Fruit fly (Drosophila melanogaster) whole organism, embryonic: Measurements from ENCODE around the gene CG13829.
A peak's percentile ranks its signal among the peaks of the same experiment; 100 is the strongest.

Experiments
- Bgb ChIP-seq: fragments of 200-800 bp; sonication (Bioruptor generic); IDR thresholded peaks from 2 replicates; pipeline ENCODE4 v1.3.6; 2022; ENCODE audit warnings: missing biosample characterization, missing genetic modification characterization; ENCODE audit not compliant: partially characterized antibody
- CG1024 ChIP-seq: fragments of 200-800 bp; sonication (Bioruptor generic); IDR thresholded peaks from 2 replicates; pipeline ENCODE4 v1.3.6; 2022; ENCODE audit warnings: missing biosample characterization, missing genetic modification characterization
- CG11093 ChIP-seq: fragments of 200-800 bp; sonication (Bioruptor generic); IDR thresholded peaks from 3 replicates; pipeline ENCODE4 v1.3.6; 2022; ENCODE audit warnings: missing biosample characterization, missing genetic modification characterization
- CG12942 ChIP-seq: fragments of 200-800 bp; sonication (Bioruptor generic); optimal IDR thresholded peaks from 3 replicates; lab custom pipeline; 2016; ENCODE audit warnings: missing biosample characterization, missing genetic modification characterization
- CG15269 ChIP-seq: fragments of 200-800 bp; sonication (Bioruptor generic); optimal IDR thresholded peaks from 2 replicates; lab custom pipeline; 2018; ENCODE audit warnings: missing biosample characterization, mild to moderate bottlenecking, missing genetic modification characterization, moderate library complexity
- CG1603 ChIP-seq: fragments of 200-800 bp; sonication (Bioruptor generic); optimal IDR thresholded peaks from 2 replicates; lab custom pipeline; 2019; ENCODE audit warnings: missing biosample characterization, mild to moderate bottlenecking, missing genetic modification characterization, moderate library complexity
- CG16813 ChIP-seq: fragments of 200-800 bp; sonication (Bioruptor generic); IDR thresholded peaks from 3 replicates; pipeline ENCODE4 v1.3.6; 2022; ENCODE audit warnings: missing biosample characterization, missing genetic modification characterization; ENCODE audit not compliant: partially characterized antibody
- CG17359 ChIP-seq: fragments of 200-800 bp; sonication (Bioruptor generic); optimal IDR thresholded peaks from 3 replicates; lab custom pipeline; 2018; ENCODE audit warnings: missing biosample characterization, mild to moderate bottlenecking, missing genetic modification characterization, moderate library complexity
- CG17385 ChIP-seq: fragments of 200-800 bp; sonication (Bioruptor generic); optimal IDR thresholded peaks from 3 replicates; lab custom pipeline; 2018; ENCODE audit warnings: missing biosample characterization, mild to moderate bottlenecking, missing genetic modification characterization
- CG17829 ChIP-seq: fragments of 200-800 bp; optimal IDR thresholded peaks from 2 replicates; lab custom pipeline; 2019; ENCODE audit warnings: missing biosample characterization, mild to moderate bottlenecking, missing genetic modification characterization, moderate library complexity
- CG1832 ChIP-seq: fragments of 200-800 bp; sonication (Bioruptor generic); optimal IDR thresholded peaks from 2 replicates; lab custom pipeline; 2017; ENCODE audit warnings: missing biosample characterization, mild to moderate bottlenecking, missing genetic modification characterization, inconsistent platforms
- CG18619 ChIP-seq: fragments of 200-800 bp; sonication (Bioruptor generic); optimal IDR thresholded peaks from 3 replicates; lab custom pipeline; 2017; ENCODE audit warnings: missing biosample characterization, mild to moderate bottlenecking, missing genetic modification characterization
- CG4854 ChIP-seq: fragments of 200-800 bp; sonication (Bioruptor generic); optimal IDR thresholded peaks from 2 replicates; lab custom pipeline; 2016; ENCODE audit warnings: missing biosample characterization, missing genetic modification characterization, inconsistent platforms
- CG6175 ChIP-seq: fragments of 200-800 bp; sonication (Bioruptor generic); IDR thresholded peaks from 3 replicates; pipeline ENCODE4 v1.3.6; 2022; ENCODE audit warnings: missing biosample characterization, missing genetic modification characterization
- CG7745 ChIP-seq: fragments of 200-800 bp; sonication (Bioruptor generic); optimal IDR thresholded peaks from 2 replicates; lab custom pipeline; 2018; ENCODE audit warnings: missing biosample characterization, mild to moderate bottlenecking, missing genetic modification characterization, moderate library complexity
- CG8388 ChIP-seq: fragments of 200-800 bp; sonication (Bioruptor generic); optimal IDR thresholded peaks from 2 replicates; lab custom pipeline; 2019; ENCODE audit warnings: missing biosample characterization, mild to moderate bottlenecking, missing genetic modification characterization, moderate library complexity
- CG9609 ChIP-seq: fragments of 200-800 bp; sonication (Bioruptor generic); optimal IDR thresholded peaks from 3 replicates; lab custom pipeline; 2016; ENCODE audit warnings: missing biosample characterization, missing genetic modification characterization
- Camta ChIP-seq: fragments of 200-800 bp; sonication (Bioruptor generic); optimal IDR thresholded peaks from 2 replicates; lab custom pipeline; 2016; ENCODE audit warnings: missing biosample characterization, missing genetic modification characterization
- Dad ChIP-seq: fragments of 200-800 bp; sonication (Bioruptor generic); optimal IDR thresholded peaks from 3 replicates; lab custom pipeline; 2016; ENCODE audit warnings: missing biosample characterization, missing genetic modification characterization
- Deaf1 ChIP-seq: fragments of 200-800 bp; optimal IDR thresholded peaks from 3 replicates; lab custom pipeline; 2019; ENCODE audit warnings: missing biosample characterization, mild to moderate bottlenecking, missing genetic modification characterization, moderate library complexity
- Dfd ChIP-seq, 2 experiments: fragments of >200 bp; optimal IDR thresholded peaks; 2 replicates each; lab custom pipeline; 2017; ENCODE audit warnings: missing biosample characterization in 2 of 2, missing genetic modification characterization in 2 of 2
- HLHmδ ChIP-seq: fragments of 200-800 bp; sonication (Bioruptor generic); optimal IDR thresholded peaks from 2 replicates; lab custom pipeline; 2018; ENCODE audit warnings: missing biosample characterization, mild to moderate bottlenecking, missing genetic modification characterization, moderate library complexity
- HmgD ChIP-seq: fragments of 200-800 bp; sonication (Bioruptor generic); optimal IDR thresholded peaks from 3 replicates; lab custom pipeline; 2016; ENCODE audit warnings: missing biosample characterization, missing genetic modification characterization
- Hmr ChIP-seq: fragments of 200-800 bp; sonication (Bioruptor generic); optimal IDR thresholded peaks from 3 replicates; lab custom pipeline; 2017; ENCODE audit warnings: mild to moderate bottlenecking, missing biosample characterization, missing genetic modification reagents, missing genetic modification characterization
- Lpt ChIP-seq: fragments of >200 bp; optimal IDR thresholded peaks from 2 replicates; lab custom pipeline; 2018; ENCODE audit warnings: missing biosample characterization, missing genetic modification characterization
- MTF-1 ChIP-seq: fragments of 200-800 bp; sonication (Bioruptor generic); optimal IDR thresholded peaks from 2 replicates; lab custom pipeline; 2018; ENCODE audit warnings: missing biosample characterization, mild to moderate bottlenecking, missing genetic modification characterization, borderline replicate concordance
- Med ChIP-seq: fragments of 200-800 bp; sonication (Bioruptor generic); peaks from one replicate; lab custom pipeline; 2016; ENCODE audit warnings: missing biosample characterization, missing genetic modification characterization, mild to moderate bottlenecking, inconsistent platforms, moderate library complexity
- Mes4 ChIP-seq: fragments of 200-800 bp; sonication (Bioruptor generic); optimal IDR thresholded peaks from 2 replicates; lab custom pipeline; 2016; ENCODE audit warnings: missing biosample characterization, missing genetic modification characterization
- Xrp1 ChIP-seq: fragments of 200-800 bp; sonication (Bioruptor generic); IDR thresholded peaks from 2 replicates; pipeline ENCODE4 v1.3.6; 2022; ENCODE audit warnings: missing biosample characterization, missing genetic modification characterization
- az2 ChIP-seq: fragments of 200-800 bp; sonication (Bioruptor generic); optimal IDR thresholded peaks from 3 replicates; lab custom pipeline; 2016; ENCODE audit warnings: missing biosample characterization, missing genetic modification characterization
- cad ChIP-seq: fragments of >200 bp; optimal IDR thresholded peaks from 2 replicates; lab custom pipeline; 2017; ENCODE audit warnings: missing biosample characterization, missing genetic modification characterization
- cwo ChIP-seq: fragments of 200-800 bp; sonication (Bioruptor generic); optimal IDR thresholded peaks from 3 replicates; lab custom pipeline; 2017; ENCODE audit warnings: missing biosample characterization, missing genetic modification characterization, mild to moderate bottlenecking, moderate library complexity, missing genetic modification reagents
- danr ChIP-seq: fragments of 200-800 bp; sonication (Bioruptor generic); IDR thresholded peaks from 2 replicates; pipeline ENCODE4 v1.3.6; 2022; ENCODE audit warnings: missing biosample characterization, missing genetic modification characterization
- ems ChIP-seq: fragments of 200-800 bp; sonication (Bioruptor generic); optimal IDR thresholded peaks from 3 replicates; lab custom pipeline; 2016; ENCODE audit warnings: missing biosample characterization, missing genetic modification characterization
- exex ChIP-seq: fragments of 200-800 bp; sonication (Bioruptor generic); optimal IDR thresholded peaks from 4 replicates; lab custom pipeline; 2018; ENCODE audit warnings: missing biosample characterization, mild to moderate bottlenecking, missing genetic modification characterization, moderate library complexity
- gfzf ChIP-seq: fragments of 200-800 bp; sonication (Bioruptor generic); optimal IDR thresholded peaks from 2 replicates; lab custom pipeline; 2016; ENCODE audit warnings: missing biosample characterization, mild to moderate bottlenecking, missing genetic modification characterization, moderate library complexity
- ind ChIP-seq: fragments of 200-800 bp; sonication (Bioruptor generic); optimal IDR thresholded peaks from 3 replicates; lab custom pipeline; 2016; ENCODE audit warnings: missing biosample characterization, missing genetic modification characterization
- insv ChIP-seq, 2 experiments: fragments of 200-800 bp; sonication (Bioruptor generic); optimal IDR thresholded peaks; 3 replicates each; lab custom pipeline; 2016 to 2018; ENCODE audit warnings: missing biosample characterization in 2 of 2, missing genetic modification characterization in 2 of 2
- inv ChIP-seq: fragments of 200-800 bp; sonication (Bioruptor generic); IDR thresholded peaks from 2 replicates; pipeline ENCODE4 v1.3.6; 2022; ENCODE audit warnings: missing biosample characterization, missing genetic modification characterization; ENCODE audit not compliant: partially characterized antibody
- lmd ChIP-seq: fragments of 200-800 bp; sonication (Bioruptor generic); IDR thresholded peaks from 2 replicates; pipeline ENCODE4 v1.3.6; 2022; ENCODE audit warnings: missing biosample characterization, missing genetic modification characterization
- lola ChIP-seq, 3 experiments: fragments of >200 bp in 2 of 3; fragments of 200-800 bp in 1 of 3; sonication (Bioruptor generic) in 1 of 3; optimal IDR thresholded peaks; 2 replicates each; lab custom pipeline; 2017 to 2019; ENCODE audit warnings: missing biosample characterization in 3 of 3, missing genetic modification characterization in 3 of 3, mild to moderate bottlenecking in 1 of 3, moderate library complexity in 1 of 3
- mld ChIP-seq: fragments of 200-800 bp; sonication (Bioruptor generic); IDR thresholded peaks from 3 replicates; pipeline ENCODE4 v1.3.6; 2022; ENCODE audit warnings: missing biosample characterization, missing genetic modification characterization; ENCODE audit not compliant: partially characterized antibody
- oc ChIP-seq: fragments of 200-800 bp; sonication (Bioruptor generic); optimal IDR thresholded peaks from 2 replicates; lab custom pipeline; 2018; ENCODE audit warnings: missing biosample characterization, mild to moderate bottlenecking, missing genetic modification characterization, moderate library complexity
- sc ChIP-seq, 3 experiments: fragments of >200 bp in 2 of 3; fragments of 200-800 bp in 1 of 3; sonication (Bioruptor generic) in 1 of 3; optimal IDR thresholded peaks; 2 replicates in 2 of 3; 3 replicates in 1 of 3; lab custom pipeline; 2017; ENCODE audit warnings: mild to moderate bottlenecking in 1 of 3, missing biosample characterization in 1 of 3, missing genetic modification characterization in 1 of 3, missing genetic modification reagents in 1 of 3
- seq ChIP-seq: fragments of 200-800 bp; sonication (Bioruptor generic); IDR thresholded peaks from 2 replicates; pipeline ENCODE4 v1.3.6; 2022; ENCODE audit warnings: missing biosample characterization, missing genetic modification characterization
- slp2 ChIP-seq: fragments of 200-800 bp; sonication (Bioruptor generic); optimal IDR thresholded peaks from 2 replicates; lab custom pipeline; 2016; ENCODE audit warnings: missing biosample characterization, missing genetic modification characterization
- sob ChIP-seq: fragments of 200-800 bp; sonication (Bioruptor generic); IDR thresholded peaks from 2 replicates; pipeline ENCODE4 v1.3.6; 2022; ENCODE audit warnings: missing biosample characterization, missing genetic modification characterization
- zfh1 ChIP-seq: fragments of 200-800 bp; sonication (Bioruptor generic); IDR thresholded peaks from 3 replicates; pipeline ENCODE4 v1.3.6; 2022; ENCODE audit warnings: missing biosample characterization, missing genetic modification characterization

Gene CG13829

dm6 chr3R:23176445-23177087 is 15.4 kb upstream of the CG13829 start (continued):
- TF ChIP-seq sc (optimal IDR thresholded peaks at IDR 0.05; lab: Kevin White, UChicago) (no peak), sc (GFP tag; optimal IDR thresholded peaks at IDR 0.05; lab: Kevin White, UChicago) (no peak), insv (GFP tag; optimal IDR thresholded peaks at IDR 0.05; lab: Kevin White, UChicago) (no peak), lola (GFP tag; optimal IDR thresholded peaks at IDR 0.05; lab: Kevin White, UChicago) (no peak), CG17359 (peak; percentile 47), CG8388 (GFP tag; lab: Kevin White, UChicago) (no peak), lmd (no peak), seq (GFP tag; lab: Robert Waterston, UW) (peak; percentile 55; the same call in 1 of the 2 replicates), slp2 (GFP tag; lab: Kevin White, UChicago) (peak; percentile 28), CG9609 (GFP tag; lab: Kevin White, UChicago) (no peak), sob (GFP tag; lab: Robert Waterston, UW) (peak; percentile 52; the same call in 1 of the 2 replicates), CG12942 (GFP tag; lab: Kevin White, UChicago) (no peak), CG17385 (GFP tag; lab: Kevin White, UChicago) (peak; percentile 11), CG6175 (GFP tag; lab: Robert Waterston, UW) (peak; percentile 46; the same call in 1 of the 3 replicates), Bgb (GFP tag; lab: Robert Waterston, UW) (no peak), HLHmδ (GFP tag; lab: Kevin White, UChicago) (peak; percentile 36), mld (no peak), CG15269 (tag; lab: Kevin White, UChicago) (peak; percentile 13), CG18619 (peak; percentile 27), CG1832 (GFP tag; lab: Kevin White, UChicago) (no peak), danr (no peak), CG7745 (tag; lab: Kevin White, UChicago) (no peak), Dad (GFP tag; lab: Kevin White, UChicago) (peak; percentile 29), CG11093 (GFP tag; lab: Robert Waterston, UW) (no peak), CG4854 (GFP tag; lab: Kevin White, UChicago) (no peak), cad (GFP tag; lab: Kevin White, UChicago) (no peak), exex (tag; lab: Kevin White, UChicago) (peak; percentile 34), az2 (no peak), MTF-1 (GFP tag; lab: Kevin White, UChicago) (peak; percentile 67), HmgD (GFP tag; lab: Kevin White, UChicago) (peak; percentile 20), Deaf1 (no peak), cwo (peak; percentile 69), inv (GFP tag; lab: Robert Waterston, UW) (no peak), CG1603 (tag; lab: Kevin White, UChicago) (peak; percentile 14), oc (tag; lab: Kevin White, UChicago) (no peak), CG16813 (no peak), ind (GFP tag; lab: Kevin White, UChicago) (no peak), Camta (GFP tag; lab: Kevin White, UChicago) (peak; percentile 41), Lpt (GFP tag; lab: Kevin White, UChicago) (no peak), Med (peak; percentile 97), ems (GFP tag; lab: Kevin White, UChicago) (no peak), Xrp1 (peak; percentile 50; the same call in 1 of the 2 replicates), zfh1 (0 out of 3 replicates have a peak, but pooled peaks have one; percentile 19), CG1024 (0 out of 2 replicates have a peak, but pooled peaks have one; percentile 26), Dfd (GFP tag; optimal IDR thresholded peaks at IDR 0.05; lab: Kevin White, UChicago) (no peak), Mes4 (GFP tag; lab: Kevin White, UChicago) (no peak), gfzf (no peak), CG17829 (no peak), Hmr (GFP tag; lab: Kevin White, UChicago) (peak; percentile 87)
